Worm (Caenorhabditis elegans): ENCODE measurements around the gene hrg-7.
A peak's percentile ranks its signal among the peaks of the same experiment; 100 is the strongest.

ce11 chrV:12732734-12733133, 9.1 kb upstream of the hrg-7 start:
- no peak for TF ChIP-seq K02D7.2 (tag; optimal IDR thresholded peaks at IDR 0.05)
- TF ChIP-seq che-1 (tag; optimal IDR thresholded peaks at IDR 0.05), result no peak
- no peak for TF ChIP-seq pqm-1 (tag; optimal IDR thresholded peaks at IDR 0.05)
- peak; percentile 80 for TF ChIP-seq elt-2 (tag; optimal IDR thresholded peaks at IDR 0.05)
- no peak for TF ChIP-seq nhr-11 (tag; optimal IDR thresholded peaks at IDR 0.05)
- TF ChIP-seq ama-1 (optimal IDR thresholded peaks at IDR 0.05), result no peak
- no peak for TF ChIP-seq gmeb-2 (tag; optimal IDR thresholded peaks at IDR 0.05)
- TF ChIP-seq sox-4 (tag; optimal IDR thresholded peaks at IDR 0.05), result no peak
- no peak for TF ChIP-seq hlh-30 (tag; optimal IDR thresholded peaks at IDR 0.05; ENCODE audit: insufficient read depth)
- no peak for TF ChIP-seq pha-4 (tag; optimal IDR thresholded peaks at IDR 0.05)
- TF ChIP-seq ttx-3 (tag; optimal IDR thresholded peaks at IDR 0.05), result no peak
- no peak for TF ChIP-seq pag-3 (tag; optimal IDR thresholded peaks at IDR 0.05; ENCODE audit: borderline replicate concordance)
- TF ChIP-seq dve-1 (tag; optimal IDR thresholded peaks at IDR 0.05), result no peak
- no peak for TF ChIP-seq pax-1 (tag; optimal IDR thresholded peaks at IDR 0.05)

Measured in whole organism, late embryonic.